Worm (Caenorhabditis elegans): ENCODE results near the gene abu-13.

Gene abu-13

DNA sequence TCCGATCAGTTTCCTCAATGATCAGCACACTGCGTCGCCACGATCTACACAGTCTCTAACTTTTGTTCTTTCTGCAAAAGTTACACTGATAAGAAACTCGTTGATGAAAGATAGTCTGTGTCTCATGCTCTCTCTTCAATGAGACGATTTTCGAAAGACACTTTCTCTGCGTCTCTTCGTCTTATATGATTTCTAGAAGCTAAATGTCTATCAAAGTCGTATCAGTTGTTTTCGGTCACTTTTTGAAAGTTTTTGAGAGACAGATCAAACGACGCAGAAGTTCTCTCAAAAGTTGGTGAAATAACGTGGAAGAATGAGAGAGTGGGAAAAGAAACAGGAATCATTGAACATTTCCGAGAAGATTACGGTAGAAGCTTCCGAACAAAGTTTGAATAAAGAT, 50.5 kb downstream of the abu-13 start:
- TF ChIP-seq F13C5.2 (tag; optimal IDR thresholded peaks at IDR 0.05) (no peak), aly-1 (tag; optimal IDR thresholded peaks at IDR 0.05) (no peak), tbx-11 (GFP tag; IDR thresholded peaks at IDR 0.05) (no peak), ama-1 (optimal IDR thresholded peaks at IDR 0.05) (no peak), hmbx-1 (tag; optimal IDR thresholded peaks at IDR 0.05) (no peak), ceh-13 (GFP tag; optimal IDR thresholded peaks at IDR 0.05) (no peak), sea-1 (GFP tag; conservative IDR thresholded peaks at IDR 0.05) (no peak), pes-1 (GFP tag; IDR thresholded peaks at IDR 0.05) (no peak), tbx-37 (GFP tag; conservative IDR thresholded peaks at IDR 0.05) (no peak), ets-7 (tag; optimal IDR thresholded peaks at IDR 0.05) (no peak), scrt-1 (GFP tag; IDR thresholded peaks at IDR 0.05) (no peak), ceh-36 (tag; optimal IDR thresholded peaks at IDR 0.05) (no peak), flt-1 (GFP tag; IDR thresholded peaks at IDR 0.05) (no peak), B0310.2 (tag; optimal IDR thresholded peaks at IDR 0.05) (no peak), hmg-4 (GFP tag; optimal IDR thresholded peaks at IDR 0.05) (no peak)
